Worm (Caenorhabditis elegans) whole organism, late embryonic: ENCODE measurements around the gene Y75B8A.24.

Experiments
- F13H6.1 ChIP-seq: sonication (generic microtip); optimal IDR thresholded peaks from 2 replicates; lab custom pipeline; 2016; ENCODE audit warnings: missing genetic modification characterization, missing compliant biosample characterization
- K09A11.1 ChIP-seq: sonication (generic microtip); optimal IDR thresholded peaks from 2 replicates; lab custom pipeline; 2017; ENCODE audit warnings: antibody characterized with exemption, mild to moderate bottlenecking, missing genetic modification characterization, missing compliant biosample characterization; ENCODE audit not compliant: insufficient read depth
- ceh-34 ChIP-seq: sonication (generic microtip); optimal IDR thresholded peaks from 2 replicates; lab custom pipeline; 2016; ENCODE audit warnings: mild to moderate bottlenecking, missing genetic modification characterization, missing compliant biosample characterization
- dmd-4 ChIP-seq: sonication (generic microtip); optimal IDR thresholded peaks from 2 replicates; lab custom pipeline; 2016; ENCODE audit warnings: borderline replicate concordance, missing genetic modification characterization, missing compliant biosample characterization
- dve-1 ChIP-seq: sonication (generic microtip); optimal IDR thresholded peaks from 2 replicates; lab custom pipeline; 2017; ENCODE audit warnings: antibody characterized with exemption, mild to moderate bottlenecking, missing genetic modification characterization, missing compliant biosample characterization
- elt-2 ChIP-seq: sonication (generic microtip); optimal IDR thresholded peaks from 2 replicates; lab custom pipeline; 2016; ENCODE audit warnings: missing genetic modification reagents, missing genetic modification characterization, missing compliant biosample characterization
- fkh-10 ChIP-seq: fragments of 150-350 bp; optimal IDR thresholded peaks from 2 replicates; lab custom pipeline; 2014; ENCODE audit warnings: missing biosample characterization, missing genetic modification reagents, missing genetic modification characterization
- gmeb-2 ChIP-seq: sonication (generic microtip); optimal IDR thresholded peaks from 2 replicates; lab custom pipeline; 2016; ENCODE audit warnings: missing genetic modification characterization, inconsistent platforms, missing compliant biosample characterization
- lim-6 ChIP-seq: sonication (generic microtip); optimal IDR thresholded peaks from 2 replicates; lab custom pipeline; 2016; ENCODE audit warnings: missing genetic modification characterization, missing compliant biosample characterization
- pag-3 ChIP-seq: sonication (generic microtip); optimal IDR thresholded peaks from 2 replicates; lab custom pipeline; 2016; ENCODE audit warnings: missing compliant biosample characterization, missing genetic modification characterization, borderline replicate concordance
- tbx-2 ChIP-seq: sonication (generic microtip); optimal IDR thresholded peaks from 2 replicates; lab custom pipeline; 2016; ENCODE audit warnings: missing genetic modification characterization, missing compliant biosample characterization
- unc-3 ChIP-seq, 2 experiments: fragments of 200-800 bp in 1 of 2; sonication (Bioruptor generic) in 1 of 2; sonication (generic microtip) in 1 of 2; conservative IDR thresholded peaks in 1 of 2; optimal IDR thresholded peaks in 1 of 2; 2 replicates each; pipeline versions ENCODE4 v1.3.6 to Lab custom; 2016 to 2022; ENCODE audit warnings: missing compliant biosample characterization in 2 of 2, missing genetic modification characterization in 2 of 2, missing genetic modification reagents in 1 of 2
- unc-42 ChIP-seq: sonication (generic microtip); optimal IDR thresholded peaks from 2 replicates; lab custom pipeline; 2016; ENCODE audit warnings: missing genotype, missing genetic modification characterization, missing compliant biosample characterization
- unc-55 ChIP-seq: sonication (generic microtip); optimal IDR thresholded peaks from 2 replicates; lab custom pipeline; 2017; ENCODE audit warnings: missing biosample characterization, missing genetic modification reagents, missing genetic modification characterization

- TF ChIP-seq ceh-34 (tag; lab: Kevin White, UChicago) (no peak), dve-1 (tag; lab: Kevin White, UChicago) (no peak), tbx-2 (tag; lab: Kevin White, UChicago) (no peak), unc-3 (GFP tag; conservative IDR thresholded peaks at IDR 0.05; lab: Robert Waterston, UW) (no peak), unc-3 (tag; optimal IDR thresholded peaks at IDR 0.05; lab: Kevin White, UChicago) (no peak), dmd-4 (tag; lab: Kevin White, UChicago) (no peak), fkh-10 (no peak), K09A11.1 (no peak), pag-3 (tag; lab: Kevin White, UChicago) (no peak), lim-6 (tag; lab: Kevin White, UChicago) (no peak), elt-2 (tag; lab: Kevin White, UChicago) (no peak), F13H6.1 (tag; lab: Kevin White, UChicago) (no peak), unc-55 (GFP tag; lab: Kevin White, UChicago) (no peak), gmeb-2 (tag; lab: Kevin White, UChicago) (no peak), unc-42 (tag; lab: Kevin White, UChicago) (no peak)
Observed at ce11 chrIII:12251178-12251577, 22.4 kb downstream of the Y75B8A.24 start.
